Worm (Caenorhabditis elegans) whole organism, L1 larva: ENCODE measurements around the gene grl-3.

Experiments used
- C16A3.4 ChIP-seq: fragments of 150-350 bp; optimal IDR thresholded peaks from 2 replicates; lab custom pipeline; 2014; ENCODE audit warnings: missing biosample characterization, missing genetic modification characterization
- C34B4.2 ChIP-seq: sonication (generic microtip); optimal IDR thresholded peaks from 2 replicates; lab custom pipeline; 2017; ENCODE audit warnings: mild to moderate bottlenecking, missing genetic modification characterization, missing compliant biosample characterization
- F16B12.6 ChIP-seq: fragments of 150-350 bp; optimal IDR thresholded peaks from 2 replicates; lab custom pipeline; 2014; ENCODE audit warnings: missing biosample characterization, missing genetic modification characterization
- Y116A8C.19 ChIP-seq: sonication (generic microtip); optimal IDR thresholded peaks from 2 replicates; lab custom pipeline; 2016; ENCODE audit warnings: missing compliant biosample characterization, missing genetic modification characterization, borderline replicate concordance
- alr-1 ChIP-seq: fragments of 200-800 bp; sonication (Bioruptor generic); optimal IDR thresholded peaks from 2 replicates; lab custom pipeline; 2018; ENCODE audit warnings: borderline replicate concordance, mild to moderate bottlenecking, missing genetic modification characterization, missing compliant biosample characterization
- aly-2 ChIP-seq: fragments of 150-350 bp; optimal IDR thresholded peaks from 2 replicates; lab custom pipeline; 2014; ENCODE audit warnings: missing biosample characterization, missing genetic modification characterization
- ama-1 ChIP-seq: fragments of 150-350 bp; optimal IDR thresholded peaks from 2 replicates; lab custom pipeline; 2014
- blmp-1 ChIP-seq: fragments of 150-350 bp; optimal IDR thresholded peaks from 2 replicates; lab custom pipeline; 2014; ENCODE audit warnings: missing biosample characterization, missing genetic modification characterization
- ceh-63 ChIP-seq: fragments of 200-800 bp; sonication (Bioruptor generic); optimal IDR thresholded peaks from 2 replicates; lab custom pipeline; 2018; ENCODE audit warnings: mild to moderate bottlenecking, missing genetic modification characterization, missing compliant biosample characterization
- ceh-90 ChIP-seq: sonication (generic microtip); optimal IDR thresholded peaks from 2 replicates; lab custom pipeline; 2016; ENCODE audit warnings: missing genetic modification characterization, missing compliant biosample characterization
- ces-1 ChIP-seq: fragments of 150-350 bp; optimal IDR thresholded peaks from 2 replicates; lab custom pipeline; 2014; ENCODE audit warnings: missing biosample characterization, missing genetic modification reagents, missing genetic modification characterization
- dpl-1 ChIP-seq, 3 experiments: fragments of 150-350 bp in 2 of 3; sonication (generic microtip) in 1 of 3; optimal IDR thresholded peaks; 2 replicates each; lab custom pipeline; 2014 to 2017; ENCODE audit warnings: missing biosample characterization in 3 of 3, missing genetic modification characterization in 3 of 3, missing genetic modification reagents in 3 of 3
- dsc-1 ChIP-seq: sonication (generic microtip); optimal IDR thresholded peaks from 2 replicates; lab custom pipeline; 2016; ENCODE audit warnings: mild to moderate bottlenecking, missing genetic modification characterization, missing compliant biosample characterization
- elt-2 ChIP-seq: sonication (generic microtip); optimal IDR thresholded peaks from 2 replicates; lab custom pipeline; 2016; ENCODE audit warnings: missing genetic modification characterization, mild to moderate bottlenecking, inconsistent platforms, missing compliant biosample characterization, missing genetic modification reagents
- elt-3 ChIP-seq, 6 experiments: fragments of 150-350 bp in 1 of 6; sonication (generic microtip); optimal IDR thresholded peaks; 2 replicates each; lab custom pipeline; 2017 to 2018; ENCODE audit warnings: missing biosample characterization in 6 of 6, missing genetic modification characterization in 6 of 6, inconsistent platforms in 1 of 6
- ets-5 ChIP-seq: fragments of 200-800 bp; sonication (Bioruptor generic); IDR thresholded peaks from 2 replicates; pipeline ENCODE4 v1.3.6; 2022; ENCODE audit warnings: missing genetic modification characterization, missing compliant biosample characterization
- fkh-8 ChIP-seq: sonication (generic microtip); optimal IDR thresholded peaks from 2 replicates; lab custom pipeline; 2016; ENCODE audit warnings: mild to moderate bottlenecking, missing genetic modification characterization, missing compliant biosample characterization
- hlh-17 ChIP-seq: fragments of 200-800 bp; sonication (Bioruptor generic); optimal IDR thresholded peaks from 2 replicates; lab custom pipeline; 2018; ENCODE audit warnings: missing genetic modification characterization, mild to moderate bottlenecking, missing compliant biosample characterization, moderate library complexity, borderline replicate concordance
- lin-13 ChIP-seq: fragments of 150-350 bp; optimal IDR thresholded peaks from 2 replicates; lab custom pipeline; 2014; ENCODE audit warnings: missing biosample characterization, missing genetic modification reagents, missing genetic modification characterization
- lin-35 ChIP-seq, 2 experiments: fragments of 150-350 bp; optimal IDR thresholded peaks; 2 replicates each; lab custom pipeline; 2014; ENCODE audit warnings: missing biosample characterization in 2 of 2, missing genetic modification characterization in 2 of 2, missing genetic modification reagents in 2 of 2
- lsy-2 ChIP-seq, 2 experiments: fragments of 150-350 bp; optimal IDR thresholded peaks; 2 replicates each; lab custom pipeline; 2014; ENCODE audit warnings: missing biosample characterization in 2 of 2, missing genetic modification characterization in 2 of 2
- mab-9 ChIP-seq: fragments of 200-800 bp; sonication (Bioruptor generic); IDR thresholded peaks from 2 replicates; pipeline ENCODE4 v1.3.6; 2022; ENCODE audit warnings: missing genetic modification reagents, missing genetic modification characterization, missing compliant biosample characterization
- mdl-1 ChIP-seq, 2 experiments: fragments of 150-350 bp; optimal IDR thresholded peaks; 2 replicates each; lab custom pipeline; 2014 to 2017; ENCODE audit warnings: missing biosample characterization in 2 of 2, missing genetic modification characterization in 2 of 2, inconsistent platforms in 1 of 2
- mef-2 ChIP-seq: fragments of 150-350 bp; optimal IDR thresholded peaks from 2 replicates; lab custom pipeline; 2014; ENCODE audit warnings: missing biosample characterization, missing genetic modification characterization
- nhr-11 ChIP-seq: fragments of 150-350 bp; optimal IDR thresholded peaks from 2 replicates; lab custom pipeline; 2014; ENCODE audit warnings: missing biosample characterization, missing genetic modification characterization
- nhr-12 ChIP-seq: sonication (generic microtip); optimal IDR thresholded peaks from 2 replicates; lab custom pipeline; 2017; ENCODE audit warnings: missing biosample characterization, missing genetic modification characterization
- nhr-19 ChIP-seq: fragments of 200-800 bp; sonication (Bioruptor generic); conservative IDR thresholded peaks from 2 replicates; pipeline ENCODE4 v1.3.6; 2022; ENCODE audit warnings: missing genetic modification characterization, missing compliant biosample characterization
- nhr-20 ChIP-seq: sonication (generic microtip); optimal IDR thresholded peaks from 2 replicates; lab custom pipeline; 2016; ENCODE audit warnings: mild to moderate bottlenecking, missing genetic modification characterization, missing compliant biosample characterization
- nhr-77 ChIP-seq: fragments of 150-350 bp; optimal IDR thresholded peaks from 2 replicates; lab custom pipeline; 2014; ENCODE audit warnings: missing biosample characterization, missing genetic modification characterization
- pag-3 ChIP-seq: sonication (generic microtip); optimal IDR thresholded peaks from 2 replicates; lab custom pipeline; 2017; ENCODE audit warnings: missing genetic modification characterization, mild to moderate bottlenecking, missing compliant biosample characterization, antibody characterized with exemption, borderline replicate concordance; ENCODE audit not compliant: insufficient read depth
- pqm-1 ChIP-seq: sonication (generic microtip); optimal IDR thresholded peaks from 3 replicates; lab custom pipeline; 2017; ENCODE audit warnings: missing biosample characterization, missing genetic modification characterization
- rnt-1 ChIP-seq: sonication (generic microtip); optimal IDR thresholded peaks from 2 replicates; lab custom pipeline; 2016; ENCODE audit warnings: mild to moderate bottlenecking, missing genetic modification characterization, moderate library complexity, missing compliant biosample characterization
- skn-1 ChIP-seq: fragments of 150-350 bp; optimal IDR thresholded peaks from 2 replicates; lab custom pipeline; 2014; ENCODE audit warnings: missing biosample characterization, missing genetic modification characterization
- sup-37 ChIP-seq: fragments of 200-800 bp; sonication (Bioruptor generic); optimal IDR thresholded peaks from 2 replicates; lab custom pipeline; 2018; ENCODE audit warnings: mild to moderate bottlenecking, missing genetic modification characterization, missing compliant biosample characterization
- swsn-7 ChIP-seq: sonication (generic microtip); optimal IDR thresholded peaks from 2 replicates; lab custom pipeline; 2016; ENCODE audit warnings: missing genetic modification characterization, missing compliant biosample characterization
- tlp-1 ChIP-seq: fragments of 150-350 bp; optimal IDR thresholded peaks from 2 replicates; lab custom pipeline; 2014; ENCODE audit warnings: missing biosample characterization, missing genetic modification characterization
- unc-130 ChIP-seq: fragments of 150-350 bp; optimal IDR thresholded peaks from 2 replicates; lab custom pipeline; 2017; ENCODE audit warnings: missing biosample characterization, missing genetic modification characterization, inconsistent platforms
- vab-15 ChIP-seq: sonication (generic microtip); optimal IDR thresholded peaks from 2 replicates; lab custom pipeline; 2017; ENCODE audit warnings: missing genotype, mild to moderate bottlenecking, missing genetic modification characterization, missing compliant biosample characterization
- xbp-1 ChIP-seq: sonication (generic microtip); optimal IDR thresholded peaks from 2 replicates; lab custom pipeline; 2016; ENCODE audit warnings: missing genetic modification characterization, missing compliant biosample characterization
- zag-1 ChIP-seq: fragments of 150-350 bp; optimal IDR thresholded peaks from 2 replicates; lab custom pipeline; 2014; ENCODE audit warnings: missing biosample characterization, missing genetic modification characterization
- ztf-11 ChIP-seq, 2 experiments: sonication (generic microtip); optimal IDR thresholded peaks; 2 replicates each; lab custom pipeline; 2016 to 2017; ENCODE audit warnings: missing genetic modification characterization in 2 of 2, missing biosample characterization in 1 of 2, missing compliant biosample characterization in 1 of 2
- ztf-4 ChIP-seq: fragments of 150-350 bp; optimal IDR thresholded peaks from 2 replicates; lab custom pipeline; 2014; ENCODE audit warnings: missing biosample characterization, missing genetic modification characterization

grl-3 gene

DNA sequence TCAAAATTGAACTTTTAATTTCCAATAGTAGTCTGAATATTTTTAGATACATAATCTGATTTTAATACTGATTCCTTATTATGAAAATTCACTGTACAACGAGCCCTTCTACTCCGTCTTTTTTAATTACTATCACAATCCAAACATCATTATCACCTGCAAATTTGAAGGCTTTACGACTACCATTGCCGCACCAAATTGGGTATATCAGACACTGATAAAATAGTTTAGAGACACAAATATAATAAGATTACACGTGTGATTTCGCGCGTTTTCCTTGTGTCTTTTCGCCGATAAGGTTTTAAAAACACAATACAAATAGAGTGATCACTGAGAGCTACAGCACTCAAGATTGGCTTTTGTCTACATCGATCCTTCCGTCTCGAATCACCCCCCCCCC is 8.3 kb upstream of the grl-3 start:
- TF ChIP-seq mab-9 (GFP tag; lab: Robert Waterston, UW): no peak
- no peak for TF ChIP-seq unc-130 (tag; lab: Kevin White, UChicago)
- peak; percentile 92 for TF ChIP-seq elt-2 (tag; lab: Kevin White, UChicago)
- TF ChIP-seq tlp-1 (tag; lab: Kevin White, UChicago): peak; percentile 82
- no peak for TF ChIP-seq alr-1 (tag; lab: Kevin White, UChicago)
- no peak for TF ChIP-seq aly-2 (tag; lab: Kevin White, UChicago)
- no peak for TF ChIP-seq pag-3 (tag; lab: Kevin White, UChicago)
- no peak for TF ChIP-seq lin-13 (GFP tag; lab: Kevin White, UChicago)
- no peak for TF ChIP-seq ets-5
- no peak for TF ChIP-seq ces-1 (GFP tag; lab: Kevin White, UChicago)
- no peak for TF ChIP-seq mdl-1 (tag; optimal IDR thresholded peaks at IDR 0.05; lab: Kevin White, UChicago)
- TF ChIP-seq lsy-2 (tag; optimal IDR thresholded peaks at IDR 0.05; lab: Kevin White, UChicago): no peak
- TF ChIP-seq nhr-11 (tag; lab: Kevin White, UChicago): no peak
- no peak for TF ChIP-seq xbp-1
- TF ChIP-seq ceh-63: no peak
- TF ChIP-seq pqm-1: peak; percentile 74
- no peak for TF ChIP-seq sup-37 (GFP tag; lab: Kevin White, UChicago)
- TF ChIP-seq, all 84 proteins: peak for 3

DNA sequence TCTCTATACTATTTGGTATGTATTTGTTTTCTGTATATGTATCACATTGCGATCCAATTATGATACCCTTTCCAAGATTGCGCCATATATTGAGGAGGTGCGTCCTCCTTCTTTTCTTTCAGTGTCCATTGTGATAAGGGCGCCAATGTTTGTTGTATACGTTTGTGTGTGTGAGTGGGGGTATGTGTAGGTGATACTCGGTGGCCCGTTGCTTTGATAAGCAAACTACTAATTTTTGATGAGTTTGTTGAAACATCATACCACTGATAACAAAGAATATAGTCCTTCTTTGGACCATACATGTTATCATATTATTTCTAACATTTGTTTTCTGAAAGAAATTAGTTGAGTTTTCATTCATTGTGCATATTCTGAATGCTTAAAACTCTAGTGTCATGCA is 7.6 kb upstream of the grl-3 start:
- TF ChIP-seq ztf-4 (tag; lab: Kevin White, UChicago) (no peak), ztf-11 (tag; optimal IDR thresholded peaks at IDR 0.05; lab: Kevin White, UChicago) (no peak), C16A3.4 (tag; lab: Kevin White, UChicago) (no peak), nhr-19 (GFP tag; lab: Robert Waterston, UW) (no peak), elt-3 (tag; optimal IDR thresholded peaks at IDR 0.05; lab: Kevin White, UChicago) (no peak), lin-35 (GFP tag; optimal IDR thresholded peaks at IDR 0.05; lab: Kevin White, UChicago) (peak in 1 of 2 experiments; percentile 20), Y116A8C.19 (tag; lab: Kevin White, UChicago) (no peak), elt-2 (tag; lab: Kevin White, UChicago) (peak; percentile 90), rnt-1 (tag; lab: Kevin White, UChicago) (no peak), dpl-1 (GFP tag; optimal IDR thresholded peaks at IDR 0.05; lab: Kevin White, UChicago) (no peak), tlp-1 (tag; lab: Kevin White, UChicago) (no peak), dsc-1 (tag; lab: Kevin White, UChicago) (no peak), ama-1 (lab: Kevin White, UChicago) (no peak), vab-15 (tag; lab: Kevin White, UChicago) (no peak), F16B12.6 (tag; lab: Kevin White, UChicago) (no peak), mef-2 (tag; lab: Kevin White, UChicago) (no peak), lin-13 (GFP tag; lab: Kevin White, UChicago) (no peak), swsn-7 (tag; lab: Kevin White, UChicago) (no peak), hlh-17 (GFP tag; lab: Kevin White, UChicago) (no peak), ces-1 (GFP tag; lab: Kevin White, UChicago) (no peak), zag-1 (tag; lab: Kevin White, UChicago) (no peak), skn-1 (tag; lab: Kevin White, UChicago) (no peak), ceh-90 (tag; lab: Kevin White, UChicago) (no peak), C34B4.2 (no peak), pqm-1 (peak; percentile 52)
- TF ChIP-seq, all 84 proteins: peak for 3

DNA sequence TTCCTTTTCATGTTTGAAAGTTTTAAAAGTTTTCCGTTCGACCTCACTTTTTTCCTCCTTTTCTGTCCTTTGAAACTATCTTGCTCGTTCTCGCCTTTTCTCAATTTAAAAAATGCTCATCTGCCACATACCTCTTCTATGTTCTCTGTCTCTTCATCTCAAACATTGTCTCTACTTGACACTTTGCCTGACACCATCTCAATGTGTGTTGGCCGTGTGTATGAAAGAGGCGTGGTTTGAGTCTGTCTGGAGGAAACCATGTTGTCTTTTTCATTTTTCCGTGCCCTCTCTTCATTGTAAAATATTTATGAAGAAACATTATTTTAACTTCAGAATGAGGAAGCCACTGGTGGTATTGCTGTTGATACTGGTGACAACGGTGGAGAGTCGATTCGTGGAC is 4.1 kb upstream of the grl-3 start, which contains the start of gene K03B8.6:
Gene K03B8.6, plus strand, starts transcription at position 334 of the 400 bp plus-strand sequence.
- TF ChIP-seq fkh-8 (tag; lab: Kevin White, UChicago) (no peak), tlp-1 (tag; lab: Kevin White, UChicago) (no peak), blmp-1 (tag; lab: Kevin White, UChicago) (no peak), nhr-12 (tag; lab: Kevin White, UChicago) (no peak), nhr-20 (tag; lab: Kevin White, UChicago) (no peak), nhr-77 (tag; lab: Kevin White, UChicago) (no peak), sup-37 (GFP tag; lab: Kevin White, UChicago) (no peak), ces-1 (GFP tag; lab: Kevin White, UChicago) (no peak), C34B4.2 (no peak)
